Worm (Caenorhabditis elegans) whole organism, L2 larva: Measurements from ENCODE around the gene C01G12.5.

Experiments used
- F13H6.1 ChIP-seq: sonication (generic microtip); optimal IDR thresholded peaks from 2 replicates; lab custom pipeline; 2016; ENCODE audit warnings: missing genetic modification characterization, missing compliant biosample characterization
- R02D3.7 ChIP-seq: fragments of 150-350 bp; optimal IDR thresholded peaks from 2 replicates; lab custom pipeline; 2014; ENCODE audit warnings: missing biosample characterization, missing genetic modification characterization
- Y55F3AM.14 ChIP-seq: fragments of 200-800 bp; sonication (Bioruptor generic); optimal IDR thresholded peaks from 2 replicates; lab custom pipeline; 2018; ENCODE audit warnings: mild to moderate bottlenecking, missing genetic modification characterization, missing compliant biosample characterization
- ZK546.5 ChIP-seq: sonication (generic microtip); optimal IDR thresholded peaks from 2 replicates; lab custom pipeline; 2017; ENCODE audit warnings: missing biosample characterization, missing genetic modification characterization
- alr-1 ChIP-seq: fragments of 150-350 bp; optimal IDR thresholded peaks from 2 replicates; lab custom pipeline; 2014; ENCODE audit warnings: missing biosample characterization, missing genetic modification characterization
- aly-2 ChIP-seq: fragments of 150-350 bp; optimal IDR thresholded peaks from 2 replicates; lab custom pipeline; 2014; ENCODE audit warnings: missing biosample characterization, missing genetic modification characterization
- ama-1 ChIP-seq: fragments of 150-350 bp; optimal IDR thresholded peaks from 2 replicates; lab custom pipeline; 2018; ENCODE audit warnings: inconsistent platforms
- blmp-1 ChIP-seq: sonication (generic microtip); optimal IDR thresholded peaks from 2 replicates; lab custom pipeline; 2017; ENCODE audit warnings: missing genetic modification characterization, mild to moderate bottlenecking, missing compliant biosample characterization, antibody characterized with exemption, moderate library complexity; ENCODE audit not compliant: insufficient read depth
- ceh-16 ChIP-seq: fragments of 150-350 bp; optimal IDR thresholded peaks from 2 replicates; lab custom pipeline; 2014; ENCODE audit warnings: missing biosample characterization, missing genetic modification characterization
- ceh-82 ChIP-seq: fragments of 150-350 bp; optimal IDR thresholded peaks from 2 replicates; lab custom pipeline; 2014; ENCODE audit warnings: missing biosample characterization, missing genetic modification characterization
- crh-2 ChIP-seq: sonication (generic microtip); optimal IDR thresholded peaks from 2 replicates; lab custom pipeline; 2017; ENCODE audit warnings: missing biosample characterization, missing genetic modification characterization
- dmd-4 ChIP-seq: sonication (generic microtip); optimal IDR thresholded peaks from 2 replicates; lab custom pipeline; 2017; ENCODE audit warnings: missing biosample characterization, missing genetic modification characterization
- egl-27 ChIP-seq: sonication (generic microtip); optimal IDR thresholded peaks from 3 replicates; lab custom pipeline; 2017; ENCODE audit warnings: missing biosample characterization, missing genetic modification reagents, missing genetic modification characterization
- elt-1 ChIP-seq: fragments of 150-350 bp; optimal IDR thresholded peaks from 2 replicates; lab custom pipeline; 2014; ENCODE audit warnings: missing biosample characterization, missing genetic modification characterization
- elt-3 ChIP-seq: sonication (generic microtip); optimal IDR thresholded peaks from 2 replicates; lab custom pipeline; 2017; ENCODE audit warnings: missing biosample characterization, missing genetic modification characterization
- fos-1 ChIP-seq: fragments of 150-350 bp; optimal IDR thresholded peaks from 2 replicates; lab custom pipeline; 2014; ENCODE audit warnings: missing biosample characterization, missing genetic modification characterization
- gmeb-1 ChIP-seq: fragments of 150-350 bp; optimal IDR thresholded peaks from 2 replicates; lab custom pipeline; 2014; ENCODE audit warnings: missing biosample characterization, missing genetic modification characterization
- lin-11 ChIP-seq: fragments of 150-350 bp; sonication (generic microtip); optimal IDR thresholded peaks from 2 replicates; lab custom pipeline; 2014; ENCODE audit warnings: missing biosample characterization, missing genetic modification characterization, inconsistent platforms, mixed read lengths
- lin-13 ChIP-seq: fragments of 150-350 bp; optimal IDR thresholded peaks from 2 replicates; lab custom pipeline; 2014; ENCODE audit warnings: missing biosample characterization, missing genetic modification reagents, missing genetic modification characterization
- lin-39 ChIP-seq: fragments of 150-350 bp; optimal IDR thresholded peaks from 2 replicates; lab custom pipeline; 2014; ENCODE audit warnings: missing biosample characterization, missing genetic modification reagents, missing genetic modification characterization
- lsy-2 ChIP-seq, 2 experiments: fragments of 150-350 bp in 1 of 2; sonication (generic microtip) in 1 of 2; optimal IDR thresholded peaks; 2 replicates each; lab custom pipeline; 2014 to 2017; ENCODE audit warnings: missing biosample characterization in 2 of 2, missing genetic modification characterization in 2 of 2
- mab-5 ChIP-seq: fragments of 150-350 bp; optimal IDR thresholded peaks from 2 replicates; lab custom pipeline; 2014; ENCODE audit warnings: missing biosample characterization, missing genetic modification characterization
- mbf-1 ChIP-seq: sonication (generic microtip); optimal IDR thresholded peaks from 2 replicates; lab custom pipeline; 2017; ENCODE audit warnings: missing biosample characterization, missing genetic modification characterization
- mdl-1 ChIP-seq, 2 experiments: fragments of 150-350 bp in 1 of 2; sonication (generic microtip) in 1 of 2; optimal IDR thresholded peaks; 2 replicates each; lab custom pipeline; 2017; ENCODE audit warnings: missing biosample characterization in 2 of 2, missing genetic modification characterization in 2 of 2
- nhr-10 ChIP-seq: sonication (generic microtip); optimal IDR thresholded peaks from 2 replicates; lab custom pipeline; 2017; ENCODE audit warnings: missing biosample characterization, missing genetic modification characterization
- nhr-11 ChIP-seq: fragments of 150-350 bp; optimal IDR thresholded peaks from 2 replicates; lab custom pipeline; 2014; ENCODE audit warnings: missing biosample characterization, missing genetic modification characterization
- nhr-12 ChIP-seq: fragments of 150-350 bp; optimal IDR thresholded peaks from 2 replicates; lab custom pipeline; 2014; ENCODE audit warnings: missing biosample characterization, missing genetic modification characterization
- nhr-129 ChIP-seq: fragments of 150-350 bp; optimal IDR thresholded peaks from 2 replicates; lab custom pipeline; 2014; ENCODE audit warnings: missing biosample characterization, missing genetic modification characterization
- nhr-21 ChIP-seq: fragments of 150-350 bp; optimal IDR thresholded peaks from 2 replicates; lab custom pipeline; 2014; ENCODE audit warnings: missing biosample characterization, missing genetic modification characterization
- nhr-23 ChIP-seq: fragments of 150-350 bp; optimal IDR thresholded peaks from 2 replicates; lab custom pipeline; 2014; ENCODE audit warnings: missing biosample characterization, missing genetic modification reagents, missing genetic modification characterization
- nhr-237 ChIP-seq: fragments of 150-350 bp; optimal IDR thresholded peaks from 2 replicates; lab custom pipeline; 2014; ENCODE audit warnings: missing biosample characterization, missing genetic modification characterization
- nhr-25 ChIP-seq: fragments of 150-350 bp; sonication (generic microtip); optimal IDR thresholded peaks from 3 replicates; lab custom pipeline; 2014; ENCODE audit warnings: missing biosample characterization, missing genetic modification characterization
- nhr-6 ChIP-seq: fragments of 150-350 bp; optimal IDR thresholded peaks from 2 replicates; lab custom pipeline; 2014; ENCODE audit warnings: missing biosample characterization, missing genetic modification characterization
- nhr-77 ChIP-seq: fragments of 150-350 bp; optimal IDR thresholded peaks from 2 replicates; lab custom pipeline; 2014; ENCODE audit warnings: missing biosample characterization, missing genetic modification characterization
- peb-1 ChIP-seq: fragments of 150-350 bp; optimal IDR thresholded peaks from 2 replicates; lab custom pipeline; 2014; ENCODE audit warnings: missing biosample characterization, missing genetic modification characterization
- sem-4 ChIP-seq: fragments of 150-350 bp; optimal IDR thresholded peaks from 2 replicates; lab custom pipeline; 2014; ENCODE audit warnings: missing biosample characterization, missing genetic modification reagents, missing genetic modification characterization
- skn-1 ChIP-seq: sonication (generic microtip); optimal IDR thresholded peaks from 2 replicates; lab custom pipeline; 2017; ENCODE audit warnings: missing biosample characterization, missing genetic modification characterization
- sma-3 ChIP-seq: sonication (generic microtip); optimal IDR thresholded peaks from 2 replicates; lab custom pipeline; 2016; ENCODE audit warnings: missing genetic modification reagents, missing genetic modification characterization, missing compliant biosample characterization
- sma-9 ChIP-seq, 2 experiments: fragments of 150-350 bp in 1 of 2; sonication (generic microtip) in 1 of 2; optimal IDR thresholded peaks; 2 replicates each; lab custom pipeline; 2014 to 2016; ENCODE audit warnings: missing genetic modification characterization in 2 of 2, mild to moderate bottlenecking in 1 of 2, missing biosample characterization in 1 of 2, missing compliant biosample characterization in 1 of 2, missing genetic modification reagents in 1 of 2, moderate library complexity in 1 of 2
- snpc-4 ChIP-seq: fragments of 150-350 bp; optimal IDR thresholded peaks from 2 replicates; lab custom pipeline; 2014; ENCODE audit warnings: missing biosample characterization, missing genetic modification characterization
- unc-39 ChIP-seq: fragments of 150-350 bp; optimal IDR thresholded peaks from 2 replicates; lab custom pipeline; 2014; ENCODE audit warnings: missing biosample characterization, missing genetic modification characterization
- unc-55 ChIP-seq: fragments of 150-350 bp; sonication (generic microtip); optimal IDR thresholded peaks from 3 replicates; lab custom pipeline; 2014; ENCODE audit warnings: missing biosample characterization, missing genetic modification reagents, missing genetic modification characterization
- unc-62 ChIP-seq: fragments of 150-350 bp; optimal IDR thresholded peaks from 2 replicates; lab custom pipeline; 2014; ENCODE audit warnings: missing biosample characterization, missing genetic modification reagents, missing genetic modification characterization
- zag-1 ChIP-seq: fragments of 150-350 bp; optimal IDR thresholded peaks from 2 replicates; lab custom pipeline; 2014; ENCODE audit warnings: missing biosample characterization, missing genetic modification characterization
- ztf-1 ChIP-seq: fragments of 200-800 bp; sonication (Bioruptor generic); conservative IDR thresholded peaks from 2 replicates; pipeline ENCODE4 v1.3.6; 2022; ENCODE audit warnings: missing genetic modification characterization, missing compliant biosample characterization
- ztf-11 ChIP-seq: sonication (generic microtip); optimal IDR thresholded peaks from 2 replicates; lab custom pipeline; 2017; ENCODE audit warnings: missing biosample characterization, missing genetic modification characterization
- ztf-4 ChIP-seq: fragments of 150-350 bp; optimal IDR thresholded peaks from 2 replicates; lab custom pipeline; 2014; ENCODE audit warnings: missing biosample characterization, missing genetic modification characterization

Gene C01G12.5

ce11 chrII:14587407-14587806 is at the start of gene C01G12.5:
Gene C01G12.5, minus strand, starts transcription at chrII:14587507.
- no peak for TF ChIP-seq Y55F3AM.14 (GFP tag; lab: Kevin White, UChicago)
- TF ChIP-seq ztf-4 (tag; lab: Kevin White, UChicago) = no peak
- TF ChIP-seq crh-2 (tag; lab: Kevin White, UChicago) = no peak
- TF ChIP-seq aly-2 (tag; lab: Kevin White, UChicago) = no peak
- TF ChIP-seq, all 48 proteins: peak for 0

DNA sequence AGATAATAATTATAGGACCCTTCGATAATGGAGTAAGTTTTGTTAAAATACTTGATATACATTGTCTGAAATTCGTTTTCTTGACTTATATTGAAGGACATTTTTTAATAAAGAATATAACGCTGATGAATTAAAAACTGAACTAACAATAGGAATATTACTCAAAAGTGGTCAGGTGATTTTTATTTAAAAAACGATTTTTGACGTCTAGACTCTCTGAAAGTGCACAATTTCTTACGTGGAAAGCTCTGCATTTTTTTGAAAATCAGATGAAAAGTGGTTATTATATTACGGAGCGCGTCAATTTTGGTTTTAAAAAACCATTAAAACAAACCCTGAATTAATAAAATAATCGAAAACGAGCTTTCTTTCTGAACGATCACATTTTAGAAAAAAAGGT is 49.4 kb upstream of the C01G12.5 start, which contains the start of gene sre-13:
TSS of gene sre-13 (minus strand) at position 101 of the 400 bp plus-strand sequence.
- TF ChIP-seq crh-2 (tag; lab: Kevin White, UChicago) = no peak
- TF ChIP-seq nhr-237 (tag; lab: Kevin White, UChicago) = no peak
- TF ChIP-seq nhr-10 = no peak

ce11 chrII:14635895-14636294 is 48.6 kb upstream of the C01G12.5 start:
- TF ChIP-seq nhr-129 (tag; lab: Kevin White, UChicago) = peak; percentile 11
- peak; percentile 57 for TF ChIP-seq snpc-4 (tag; lab: Kevin White, UChicago)

DNA sequence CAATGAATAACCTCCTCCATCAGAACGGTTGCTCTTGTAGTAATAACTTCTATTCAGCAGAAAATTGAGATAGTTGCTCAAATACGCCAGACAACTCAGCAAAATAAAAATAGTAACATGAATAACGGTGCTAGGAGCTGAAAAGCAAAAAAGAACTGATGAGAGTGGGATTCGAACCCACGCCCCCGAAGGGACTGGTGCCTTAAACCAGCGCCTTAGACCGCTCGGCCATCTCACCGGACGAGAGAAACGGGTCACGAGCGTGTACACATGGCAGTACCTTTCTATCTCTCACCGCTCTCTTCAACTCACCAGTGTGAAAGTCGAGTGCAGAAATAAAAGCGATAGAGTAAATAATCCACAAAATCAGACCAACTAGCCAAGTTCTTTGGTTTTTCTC is 47.9 kb upstream of the C01G12.5 start:
- TF ChIP-seq nhr-23 (tag; lab: Kevin White, UChicago) (no peak), fos-1 (no peak), nhr-25 (tag; lab: Kevin White, UChicago) (no peak), nhr-21 (tag; lab: Kevin White, UChicago) (peak; percentile 12), ceh-82 (no peak), unc-62 (GFP tag; lab: Kevin White, UChicago) (no peak), mdl-1 (tag; optimal IDR thresholded peaks at IDR 0.05; lab: Kevin White, UChicago) (no peak), nhr-12 (tag; lab: Kevin White, UChicago) (no peak), lsy-2 (tag; optimal IDR thresholded peaks at IDR 0.05; lab: Kevin White, UChicago) (peak in 1 of 2 experiments; percentile 8), ceh-16 (tag; lab: Kevin White, UChicago) (no peak), nhr-11 (tag; lab: Kevin White, UChicago) (no peak), R02D3.7 (tag; lab: Kevin White, UChicago) (no peak), lin-13 (no peak), dmd-4 (tag; lab: Kevin White, UChicago) (no peak), ztf-1 (GFP tag; lab: Robert Waterston, UW) (no peak), unc-39 (tag; lab: Kevin White, UChicago) (no peak), nhr-6 (no peak), lin-11 (tag; lab: Kevin White, UChicago) (peak; percentile 25), snpc-4 (tag; lab: Kevin White, UChicago) (peak; percentile 89), alr-1 (tag; lab: Kevin White, UChicago) (no peak), nhr-10 (no peak), nhr-237 (tag; lab: Kevin White, UChicago) (no peak), zag-1 (tag; lab: Kevin White, UChicago) (no peak), nhr-77 (tag; lab: Kevin White, UChicago) (no peak), crh-2 (tag; lab: Kevin White, UChicago) (no peak), peb-1 (tag; lab: Kevin White, UChicago) (no peak), Y55F3AM.14 (GFP tag; lab: Kevin White, UChicago) (peak; percentile 13), mbf-1 (tag; lab: Kevin White, UChicago) (no peak), skn-1 (tag; lab: Kevin White, UChicago) (no peak), gmeb-1 (tag; lab: Kevin White, UChicago) (peak; percentile 43), sma-9 (GFP tag; optimal IDR thresholded peaks at IDR 0.05; lab: Kevin White, UChicago) (peak; percentile 61), sma-9 (tag; optimal IDR thresholded peaks at IDR 0.05; lab: Kevin White, UChicago) (no peak), sma-3 (GFP tag; lab: Kevin White, UChicago) (no peak), ama-1 (no peak), nhr-129 (tag; lab: Kevin White, UChicago) (peak; percentile 68), F13H6.1 (tag; lab: Kevin White, UChicago) (no peak), ZK546.5 (tag; lab: Kevin White, UChicago) (no peak), aly-2 (tag; lab: Kevin White, UChicago) (no peak), mab-5 (no peak), egl-27 (no peak), lin-39 (tag; lab: Kevin White, UChicago) (no peak), ztf-11 (tag; lab: Kevin White, UChicago) (no peak), elt-1 (no peak), elt-3 (tag; lab: Kevin White, UChicago) (no peak), sem-4 (tag; lab: Kevin White, UChicago) (no peak), unc-55 (no peak), ztf-4 (tag; lab: Kevin White, UChicago) (no peak), blmp-1 (tag; lab: Kevin White, UChicago) (no peak)
